Fruit fly (Drosophila melanogaster) whole organism, wandering third instar larva: ENCODE measurements around the gene nonA.

Source experiments
- Dfd ChIP-seq: fragments of >200 bp; optimal IDR thresholded peaks from 2 replicates; lab custom pipeline; 2017; ENCODE audit warnings: missing biosample characterization, missing genetic modification characterization
- Hr83 ChIP-seq: fragments of 200-300 bp; sonication (Bioruptor generic); optimal IDR thresholded peaks from 2 replicates; lab custom pipeline; 2016; ENCODE audit warnings: missing biosample characterization, mild to moderate bottlenecking, missing genetic modification characterization, moderate library complexity; ENCODE audit not compliant: poor library complexity, severe bottlenecking
- OdsH ChIP-seq: fragments of 200-800 bp; sonication (Bioruptor generic); optimal IDR thresholded peaks from 2 replicates; lab custom pipeline; 2016; ENCODE audit warnings: missing biosample characterization, mild to moderate bottlenecking, missing genetic modification characterization
- h ChIP-seq: fragments of 200-800 bp; sonication (Bioruptor generic); optimal IDR thresholded peaks from 3 replicates; lab custom pipeline; 2016; ENCODE audit warnings: missing biosample characterization, mild to moderate bottlenecking, missing genetic modification characterization
- jim ChIP-seq: fragments of 175-275, 200-325 bp; sonication (Bioruptor generic); optimal IDR thresholded peaks from 2 replicates; lab custom pipeline; 2016; ENCODE audit warnings: missing biosample characterization, mild to moderate bottlenecking, missing genetic modification characterization
- pan ChIP-seq: fragments of >200 bp; optimal IDR thresholded peaks from 2 replicates; lab custom pipeline; 2017
- sv ChIP-seq: fragments of 200-800 bp; sonication (Bioruptor generic); optimal IDR thresholded peaks from 3 replicates; lab custom pipeline; 2016; ENCODE audit warnings: missing biosample characterization, missing genetic modification characterization
- usp ChIP-seq: fragments of >200 bp; optimal IDR thresholded peaks from 2 replicates; lab custom pipeline; 2017; ENCODE audit warnings: missing biosample characterization, missing genetic modification characterization

DNA sequence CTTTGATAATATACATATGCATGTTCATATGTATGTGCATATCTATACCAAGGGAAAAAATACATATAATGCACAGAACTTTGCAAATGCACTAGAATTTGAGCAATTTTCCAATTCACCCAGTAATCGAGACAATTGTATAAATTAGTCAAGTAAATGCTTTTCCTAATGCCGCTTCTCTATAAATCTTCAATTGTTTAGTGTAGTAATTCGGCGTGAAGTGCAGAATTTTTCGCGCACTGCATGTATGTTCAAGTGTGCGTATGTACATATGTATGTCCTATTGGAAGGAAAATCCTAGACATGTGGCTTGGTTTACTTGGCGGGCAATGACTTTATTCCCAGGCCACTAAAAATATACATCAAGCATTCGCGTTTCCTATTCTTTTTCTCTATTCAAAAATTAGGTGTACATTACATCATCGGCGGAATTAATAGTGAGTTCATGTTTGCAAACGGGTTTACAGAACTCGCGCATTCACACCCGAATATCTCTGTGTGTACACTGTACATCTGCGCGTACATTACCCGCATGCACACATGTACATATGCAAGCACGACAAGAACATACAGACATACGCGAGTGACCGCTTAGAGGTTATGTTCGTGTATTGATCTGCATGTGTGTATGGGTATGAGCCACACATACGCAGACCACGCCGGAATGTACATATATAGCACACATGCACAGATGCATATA is 42.4 kb upstream of the nonA start:
- TF ChIP-seq sv (GFP tag; lab: Kevin White, UChicago) (no peak), jim (GFP tag; lab: Kevin White, UChicago) (no peak), h (GFP tag; lab: Kevin White, UChicago) (peak; percentile 38), Dfd (GFP tag; lab: Kevin White, UChicago) (no peak), OdsH (GFP tag; lab: Kevin White, UChicago) (peak; percentile 33), Hr83 (GFP tag; lab: Kevin White, UChicago) (peak; percentile 81), usp (GFP tag; lab: Kevin White, UChicago) (no peak), pan (lab: Kevin White, UChicago) (no peak)
